Fruit fly (Drosophila melanogaster) whole organism, wandering third instar larva: ENCODE measurements around the gene Rai1.
A peak's percentile ranks its signal among the peaks of the same experiment; 100 is the strongest.

Source experiments
- Abd-B ChIP-seq: fragments of >200 bp; optimal IDR thresholded peaks from 2 replicates; lab custom pipeline; 2017; ENCODE audit warnings: missing biosample characterization, missing genetic modification characterization
- Dif ChIP-seq: fragments of 200-275, 200-300 bp; sonication (Bioruptor generic); optimal IDR thresholded peaks from 2 replicates; lab custom pipeline; 2018; ENCODE audit warnings: missing biosample characterization, missing genetic modification characterization; ENCODE audit not compliant: partially characterized antibody
- HLH106 ChIP-seq: fragments of 200-800 bp; optimal IDR thresholded peaks from 3 replicates; lab custom pipeline; 2019; ENCODE audit warnings: missing biosample characterization, mild to moderate bottlenecking, missing genetic modification characterization, moderate library complexity
- OdsH ChIP-seq: fragments of 200-800 bp; sonication (Bioruptor generic); optimal IDR thresholded peaks from 2 replicates; lab custom pipeline; 2016; ENCODE audit warnings: missing biosample characterization, mild to moderate bottlenecking, missing genetic modification characterization
- dsf ChIP-seq: sonication (Bioruptor generic); optimal IDR thresholded peaks from 2 replicates; lab custom pipeline; 2016; ENCODE audit warnings: missing biosample characterization, missing genetic modification characterization, borderline replicate concordance
- foxo ChIP-seq, 2 experiments: fragments of 200-800 bp; sonication (Bioruptor generic); optimal IDR thresholded peaks; 2 replicates in 1 of 2; 3 replicates in 1 of 2; lab custom pipeline; 2016 to 2017; ENCODE audit warnings: missing biosample characterization in 2 of 2, missing genetic modification characterization in 2 of 2
- rgr ChIP-seq: fragments of 200-800 bp; sonication (Bioruptor generic); optimal IDR thresholded peaks from 3 replicates; lab custom pipeline; 2016; ENCODE audit warnings: missing biosample characterization, mild to moderate bottlenecking, missing genetic modification characterization

DNA sequence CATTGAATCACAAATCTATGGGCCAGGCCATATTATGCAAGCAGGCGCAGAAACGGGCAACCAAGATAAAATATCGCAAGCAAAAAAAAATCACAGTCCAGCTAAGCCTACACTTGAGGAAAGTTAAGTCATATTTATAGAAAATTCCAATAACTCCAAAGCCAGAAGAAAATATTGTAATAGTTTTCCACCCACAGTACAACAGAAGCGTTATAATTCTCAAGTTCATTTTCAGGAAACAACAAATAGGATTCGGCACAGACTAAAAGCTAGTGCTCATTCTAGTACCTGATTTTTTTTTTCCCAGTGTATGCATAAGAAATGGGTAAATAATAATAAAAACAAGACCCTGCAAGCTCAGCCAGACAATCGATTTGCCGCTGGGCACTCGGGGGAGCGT lies 37.3 kb downstream of the Rai1 start:
- no peak for TF ChIP-seq Abd-B (GFP tag; lab: Kevin White, UChicago)
- TF ChIP-seq foxo (GFP tag; optimal IDR thresholded peaks at IDR 0.05; lab: Kevin White, UChicago), result peak in 1 of 2 experiments; percentile 11
- no peak for TF ChIP-seq rgr (GFP tag; lab: Kevin White, UChicago)
- no peak for TF ChIP-seq Dif (GFP tag; lab: Kevin White, UChicago)
- TF ChIP-seq OdsH (GFP tag; lab: Kevin White, UChicago), result no peak
- no peak for TF ChIP-seq dsf (GFP tag; lab: Kevin White, UChicago)
- no peak for TF ChIP-seq HLH106 (tag; lab: Kevin White, UChicago)
